Worm (Caenorhabditis elegans) whole organism, L4 larva: ENCODE measurements around the gene R02F11.1.
A peak's percentile ranks its signal among the peaks of the same experiment; 100 is the strongest.

ENCODE experiments used
- D1046.2 ChIP-seq: fragments of 200-800 bp; sonication (Bioruptor generic); IDR thresholded peaks from 2 replicates; pipeline ENCODE4 v1.3.6; 2022; ENCODE audit warnings: missing genetic modification characterization, missing compliant biosample characterization
- F26F4.8 ChIP-seq: fragments of 200-800 bp; sonication (Bioruptor generic); conservative IDR thresholded peaks from 2 replicates; pipeline ENCODE4 v1.3.6; 2022; ENCODE audit warnings: missing genetic modification characterization, missing compliant biosample characterization
- F37D6.2 ChIP-seq: sonication (generic microtip); optimal IDR thresholded peaks from 2 replicates; lab custom pipeline; 2016; ENCODE audit warnings: mild to moderate bottlenecking, missing genetic modification characterization, missing compliant biosample characterization
- R02D3.7 ChIP-seq: fragments of 150-350 bp; sonication (generic microtip); optimal IDR thresholded peaks from 3 replicates; lab custom pipeline; 2014; ENCODE audit warnings: missing biosample characterization, missing genetic modification characterization
- Y105C5A.15 ChIP-seq: fragments of 200-800 bp; sonication (Bioruptor generic); IDR thresholded peaks from 2 replicates; pipeline ENCODE4 v1.3.6; 2022; ENCODE audit warnings: missing genetic modification characterization, missing compliant biosample characterization
- Y5F2A.4 ChIP-seq: fragments of 200-800 bp; sonication (Bioruptor generic); optimal IDR thresholded peaks from 2 replicates; lab custom pipeline; 2018; ENCODE audit warnings: mild to moderate bottlenecking, missing genetic modification characterization, missing compliant biosample characterization
- ZK337.2 ChIP-seq: fragments of 200-800 bp; sonication (Bioruptor generic); IDR thresholded peaks from 2 replicates; pipeline ENCODE4 v1.3.6; 2022; ENCODE audit warnings: missing genetic modification reagents, missing genetic modification characterization, missing compliant biosample characterization
- aha-1 ChIP-seq: fragments of 150-350 bp; peaks from one replicate; lab custom pipeline; 2014; ENCODE audit warnings: missing biosample characterization, missing genetic modification characterization
- aly-2 ChIP-seq: sonication (generic microtip); optimal IDR thresholded peaks from 2 replicates; lab custom pipeline; 2018; ENCODE audit warnings: missing biosample characterization, missing genetic modification characterization
- ama-1 ChIP-seq: fragments of 150-350 bp; optimal IDR thresholded peaks from 2 replicates; lab custom pipeline; 2014; ENCODE audit warnings: inconsistent platforms, mixed read lengths
- arid-1 ChIP-seq: fragments of 200-800 bp; sonication (Bioruptor generic); conservative IDR thresholded peaks from 2 replicates; pipeline ENCODE4 v1.3.6; 2022; ENCODE audit warnings: missing genetic modification reagents, missing genetic modification characterization, missing compliant biosample characterization
- ceh-20 ChIP-seq: fragments of 200-800 bp; sonication (Bioruptor generic); IDR thresholded peaks from 2 replicates; pipeline ENCODE4 v1.3.6; 2022; ENCODE audit warnings: missing genetic modification reagents, missing genetic modification characterization, missing compliant biosample characterization
- ceh-28 ChIP-seq: fragments of 150-350 bp; optimal IDR thresholded peaks from 2 replicates; lab custom pipeline; 2014; ENCODE audit warnings: missing biosample characterization, missing genetic modification reagents, missing genetic modification characterization
- ceh-44 ChIP-seq: fragments of 200-800 bp; sonication (Bioruptor generic); IDR thresholded peaks from 2 replicates; pipeline ENCODE4 v1.3.6; 2022; ENCODE audit warnings: missing genetic modification reagents, missing genetic modification characterization, missing compliant biosample characterization
- ceh-62 ChIP-seq: sonication (generic microtip); optimal IDR thresholded peaks from 2 replicates; lab custom pipeline; 2017; ENCODE audit warnings: missing biosample characterization, missing genetic modification characterization
- ctbp-1 ChIP-seq: fragments of 200-800 bp; sonication (Bioruptor generic); IDR thresholded peaks from 2 replicates; pipeline ENCODE4 v1.3.6; 2022; ENCODE audit warnings: missing genetic modification reagents, missing genetic modification characterization, missing compliant biosample characterization
- dmd-8 ChIP-seq: fragments of 200-800 bp; sonication (Bioruptor generic); IDR thresholded peaks from 2 replicates; pipeline ENCODE4 v1.3.6; 2022; ENCODE audit warnings: missing genetic modification characterization, missing compliant biosample characterization
- dpl-1 ChIP-seq: fragments of 150-350 bp; optimal IDR thresholded peaks from 2 replicates; lab custom pipeline; 2014; ENCODE audit warnings: missing biosample characterization, missing genetic modification reagents, missing genetic modification characterization
- duxl-1 ChIP-seq: sonication (generic microtip); optimal IDR thresholded peaks from 2 replicates; lab custom pipeline; 2016; ENCODE audit warnings: mild to moderate bottlenecking, missing genetic modification characterization, moderate library complexity, missing compliant biosample characterization; ENCODE audit not compliant: poor library complexity
- dve-1 ChIP-seq: sonication (generic microtip); optimal IDR thresholded peaks from 2 replicates; lab custom pipeline; 2017; ENCODE audit warnings: antibody characterized with exemption, mild to moderate bottlenecking, missing genetic modification characterization, missing compliant biosample characterization; ENCODE audit not compliant: insufficient read depth
- egl-43 ChIP-seq: fragments of 200-800 bp; sonication (Bioruptor generic); IDR thresholded peaks from 2 replicates; pipeline ENCODE4 v1.3.6; 2022; ENCODE audit warnings: missing genetic modification reagents, missing genetic modification characterization, missing compliant biosample characterization
- fkh-10 ChIP-seq: fragments of 150-350 bp; optimal IDR thresholded peaks from 2 replicates; lab custom pipeline; 2014; ENCODE audit warnings: missing biosample characterization, missing genetic modification reagents, missing genetic modification characterization
- hif-1 ChIP-seq, 2 experiments: sonication (generic microtip); optimal IDR thresholded peaks; 2 replicates each; lab custom pipeline; 2016 to 2017; ENCODE audit warnings: missing compliant biosample characterization in 2 of 2, missing genetic modification characterization in 2 of 2, missing genetic modification reagents in 2 of 2, missing genotype in 2 of 2, mild to moderate bottlenecking in 1 of 2
- hlh-11 ChIP-seq: fragments of 200-800 bp; sonication (Bioruptor generic); optimal IDR thresholded peaks from 2 replicates; lab custom pipeline; 2018; ENCODE audit warnings: mild to moderate bottlenecking, missing genetic modification characterization, missing compliant biosample characterization
- hmg-1.1 ChIP-seq: fragments of 200-800 bp; sonication (Bioruptor generic); IDR thresholded peaks from 2 replicates; pipeline ENCODE4 v1.3.6; 2022; ENCODE audit warnings: missing genetic modification reagents, missing genetic modification characterization, missing compliant biosample characterization
- lim-7 ChIP-seq: fragments of 200-800 bp; sonication (Bioruptor generic); IDR thresholded peaks from 2 replicates; pipeline ENCODE4 v1.3.6; 2022; ENCODE audit warnings: missing genetic modification characterization, missing compliant biosample characterization
- lin-1 ChIP-seq: fragments of 200-800 bp; sonication (Bioruptor generic); IDR thresholded peaks from 2 replicates; pipeline ENCODE4 v1.3.6; 2022; ENCODE audit warnings: missing genetic modification reagents, missing genetic modification characterization, missing compliant biosample characterization
- lin-15B ChIP-seq: fragments of 150-350 bp; sonication (generic microtip); optimal IDR thresholded peaks from 3 replicates; lab custom pipeline; 2014; ENCODE audit warnings: missing biosample characterization, missing genetic modification characterization
- lin-29 ChIP-seq: fragments of 200-800 bp; sonication (Bioruptor generic); IDR thresholded peaks from 2 replicates; pipeline ENCODE4 v1.3.6; 2022; ENCODE audit warnings: missing genetic modification reagents, missing genetic modification characterization, missing compliant biosample characterization
- madf-9 ChIP-seq: fragments of 200-800 bp; sonication (Bioruptor generic); conservative IDR thresholded peaks from 2 replicates; pipeline ENCODE4 v1.3.6; 2022; ENCODE audit warnings: missing genetic modification reagents, missing genetic modification characterization, missing compliant biosample characterization
- mdt-29 ChIP-seq: fragments of 200-800 bp; sonication (Bioruptor generic); IDR thresholded peaks from 2 replicates; pipeline ENCODE4 v1.3.6; 2022; ENCODE audit warnings: missing genetic modification reagents, missing genetic modification characterization, missing compliant biosample characterization
- mep-1 ChIP-seq: fragments of 150-350 bp; sonication (generic microtip); optimal IDR thresholded peaks from 3 replicates; lab custom pipeline; 2014; ENCODE audit warnings: missing biosample characterization, missing genetic modification characterization
- mxl-2 ChIP-seq: fragments of 200-800 bp; sonication (Bioruptor generic); conservative IDR thresholded peaks from 2 replicates; pipeline ENCODE4 v1.3.6; 2022; ENCODE audit warnings: missing genetic modification reagents, missing genetic modification characterization, missing compliant biosample characterization
- nhr-10 ChIP-seq: fragments of 150-350 bp; optimal IDR thresholded peaks from 2 replicates; lab custom pipeline; 2014; ENCODE audit warnings: missing biosample characterization, missing genetic modification characterization
- nhr-11 ChIP-seq: fragments of 150-350 bp; optimal IDR thresholded peaks from 2 replicates; lab custom pipeline; 2014; ENCODE audit warnings: missing biosample characterization, missing genetic modification characterization
- nhr-111 ChIP-seq: fragments of 200-800 bp; sonication (Bioruptor generic); optimal IDR thresholded peaks from 2 replicates; lab custom pipeline; 2018; ENCODE audit warnings: mild to moderate bottlenecking, missing genetic modification characterization, missing compliant biosample characterization
- nhr-237 ChIP-seq: sonication (generic microtip); optimal IDR thresholded peaks from 2 replicates; lab custom pipeline; 2017; ENCODE audit warnings: missing biosample characterization, missing genetic modification characterization
- nhr-28 ChIP-seq: fragments of 150-350 bp; optimal IDR thresholded peaks from 2 replicates; lab custom pipeline; 2014; ENCODE audit warnings: missing biosample characterization, missing genetic modification characterization
- nhr-41 ChIP-seq: fragments of 200-800 bp; sonication (Bioruptor generic); IDR thresholded peaks from 2 replicates; pipeline ENCODE4 v1.3.6; 2022; ENCODE audit warnings: missing genetic modification reagents, missing genetic modification characterization, missing compliant biosample characterization
- nhr-42 ChIP-seq: fragments of 200-800 bp; sonication (Bioruptor generic); IDR thresholded peaks from 2 replicates; pipeline ENCODE4 v1.3.6; 2022; ENCODE audit warnings: missing genetic modification characterization, missing compliant biosample characterization
- nhr-48 ChIP-seq: sonication (generic microtip); optimal IDR thresholded peaks from 2 replicates; lab custom pipeline; 2016; ENCODE audit warnings: mild to moderate bottlenecking, missing genetic modification characterization, missing compliant biosample characterization
- nhr-6 ChIP-seq: fragments of 150-350 bp; optimal IDR thresholded peaks from 2 replicates; lab custom pipeline; 2014; ENCODE audit warnings: missing biosample characterization, missing genetic modification characterization
- nhr-77 ChIP-seq: fragments of 150-350 bp; optimal IDR thresholded peaks from 2 replicates; lab custom pipeline; 2014; ENCODE audit warnings: missing biosample characterization, missing genetic modification characterization
- pqm-1 ChIP-seq: sonication (generic microtip); optimal IDR thresholded peaks from 2 replicates; lab custom pipeline; 2017; ENCODE audit warnings: missing biosample characterization, missing genetic modification characterization
- rbr-2 ChIP-seq: sonication (generic microtip); optimal IDR thresholded peaks from 2 replicates; lab custom pipeline; 2016; ENCODE audit warnings: missing genotype, missing genetic modification characterization, missing compliant biosample characterization
- set-16 ChIP-seq: fragments of 200-800 bp; sonication (Bioruptor generic); IDR thresholded peaks from 2 replicates; pipeline ENCODE4 v1.3.6; 2022; ENCODE audit warnings: missing genetic modification reagents, missing genetic modification characterization, missing compliant biosample characterization
- snpc-1.2 ChIP-seq: fragments of 200-800 bp; sonication (Bioruptor generic); IDR thresholded peaks from 2 replicates; pipeline ENCODE4 v1.3.6; 2022; ENCODE audit warnings: missing genetic modification reagents, missing genetic modification characterization, missing compliant biosample characterization
- snpc-4 ChIP-seq: fragments of 150-350 bp; optimal IDR thresholded peaks from 2 replicates; lab custom pipeline; 2014; ENCODE audit warnings: missing biosample characterization, missing genetic modification characterization
- spr-1 ChIP-seq: sonication (generic microtip); optimal IDR thresholded peaks from 2 replicates; lab custom pipeline; 2016; ENCODE audit warnings: mild to moderate bottlenecking, missing genetic modification characterization, missing compliant biosample characterization
- unc-39 ChIP-seq: sonication (generic microtip); optimal IDR thresholded peaks from 2 replicates; lab custom pipeline; 2017; ENCODE audit warnings: missing biosample characterization, missing genetic modification characterization
- vab-7 ChIP-seq: fragments of 200-800 bp; sonication (Bioruptor generic); IDR thresholded peaks from 2 replicates; pipeline ENCODE4 v1.3.6; 2022; ENCODE audit warnings: missing genetic modification reagents, missing genetic modification characterization, missing compliant biosample characterization
- zag-1 ChIP-seq: fragments of 150-350 bp; optimal IDR thresholded peaks from 2 replicates; lab custom pipeline; 2014; ENCODE audit warnings: missing biosample characterization, missing genetic modification characterization
- zfp-2 ChIP-seq: sonication (generic microtip); optimal IDR thresholded peaks from 2 replicates; lab custom pipeline; 2016; ENCODE audit warnings: mild to moderate bottlenecking, missing genetic modification characterization, missing compliant biosample characterization
- ztf-7 ChIP-seq: fragments of 150-350 bp; optimal IDR thresholded peaks from 2 replicates; lab custom pipeline; 2014; ENCODE audit warnings: missing biosample characterization, missing genetic modification characterization

Gene R02F11.1

ce11 chrV:4810653-4811052 is 9.8 kb downstream of the R02F11.1 start (continued):
- TF ChIP-seq hif-1 (tag; optimal IDR thresholded peaks at IDR 0.05; lab: Kevin White, UChicago), result peak in 1 of 2 experiments; percentile 4
- TF ChIP-seq ama-1 (lab: Kevin White, UChicago), result no peak
- TF ChIP-seq mxl-2, result no peak
- TF ChIP-seq F37D6.2 (tag; lab: Kevin White, UChicago), result no peak
- TF ChIP-seq duxl-1 (tag; lab: Kevin White, UChicago), result no peak
- TF ChIP-seq hlh-11, result peak; percentile 66
- no peak for TF ChIP-seq lim-7 (GFP tag; lab: Robert Waterston, UW)
- peak; percentile 54 for TF ChIP-seq rbr-2 (tag; lab: Kevin White, UChicago)
- no peak for TF ChIP-seq nhr-77
- no peak for TF ChIP-seq ceh-28
- no peak for TF ChIP-seq fkh-10 (GFP tag; lab: Kevin White, UChicago)
- no peak for TF ChIP-seq lin-15B (tag; lab: Kevin White, UChicago)
- TF ChIP-seq ctbp-1 (GFP tag; lab: Robert Waterston, UW), result 0 out of 2 replicates have a peak, but pooled peaks have one; percentile 17
- no peak for TF ChIP-seq nhr-48 (tag; lab: Kevin White, UChicago)
- TF ChIP-seq set-16 (GFP tag; lab: Robert Waterston, UW), result peak; percentile 73
- TF ChIP-seq hmg-1.1 (GFP tag; lab: Robert Waterston, UW), result peak; percentile 37
- peak; percentile 31 for TF ChIP-seq dpl-1 (GFP tag; lab: Kevin White, UChicago)
- no peak for TF ChIP-seq pqm-1 (tag; lab: Kevin White, UChicago)
- TF ChIP-seq vab-7 (GFP tag; lab: Robert Waterston, UW), result no peak
- peak; percentile 43 for TF ChIP-seq mep-1
- TF ChIP-seq ztf-7, result no peak
- no peak for TF ChIP-seq ceh-62 (tag; lab: Kevin White, UChicago)
- TF ChIP-seq lin-1, result no peak
- no peak for TF ChIP-seq ceh-20 (GFP tag; lab: Robert Waterston, UW)
- no peak for TF ChIP-seq nhr-6 (tag; lab: Kevin White, UChicago)
- TF ChIP-seq lin-29 (GFP tag; lab: Robert Waterston, UW), result no peak
- TF ChIP-seq nhr-28, result no peak
- TF ChIP-seq madf-9 (GFP tag; lab: Robert Waterston, UW), result no peak
- TF ChIP-seq egl-43 (GFP tag; lab: Robert Waterston, UW), result no peak
- no peak for TF ChIP-seq F26F4.8 (GFP tag; lab: Robert Waterston, UW)
- no peak for TF ChIP-seq nhr-237
- TF ChIP-seq ZK337.2 (GFP tag; lab: Robert Waterston, UW), result no peak
- TF ChIP-seq dmd-8 (GFP tag; lab: Robert Waterston, UW), result no peak
- no peak for TF ChIP-seq snpc-1.2 (GFP tag; lab: Robert Waterston, UW)
- no peak for TF ChIP-seq nhr-42 (GFP tag; lab: Robert Waterston, UW)
- TF ChIP-seq dve-1 (tag; lab: Kevin White, UChicago), result no peak
- no peak for TF ChIP-seq arid-1 (GFP tag; lab: Robert Waterston, UW)
- TF ChIP-seq zfp-2 (tag; lab: Kevin White, UChicago), result no peak
- no peak for TF ChIP-seq D1046.2
- no peak for TF ChIP-seq mdt-29
- no peak for TF ChIP-seq nhr-41
- TF ChIP-seq unc-39 (tag; lab: Kevin White, UChicago), result no peak
- peak; percentile 99 for TF ChIP-seq aha-1
- no peak for TF ChIP-seq ceh-44
- TF ChIP-seq zag-1 (tag; lab: Kevin White, UChicago), result no peak
- TF ChIP-seq Y5F2A.4 (GFP tag; lab: Kevin White, UChicago), result no peak
- no peak for TF ChIP-seq Y105C5A.15
- peak; percentile 7 for TF ChIP-seq nhr-11
- TF ChIP-seq spr-1 (tag; lab: Kevin White, UChicago), result no peak
- no peak for TF ChIP-seq nhr-10 (tag; lab: Kevin White, UChicago)
- TF ChIP-seq aly-2, result no peak
- TF ChIP-seq nhr-111, result no peak
- no peak for TF ChIP-seq snpc-4
- no peak for TF ChIP-seq R02D3.7
